Fruit fly (Drosophila melanogaster) whole organism, embryonic: ENCODE measurements around the gene CG3655.

ENCODE experiments used
- CG10209 ChIP-seq: fragments of 200-800 bp; sonication (Bioruptor generic); optimal IDR thresholded peaks from 3 replicates; lab custom pipeline; 2017; ENCODE audit warnings: missing biosample characterization, mild to moderate bottlenecking, missing genetic modification characterization, missing genetic modification reagents
- CG14441 ChIP-seq: fragments of 200-800 bp; sonication (Bioruptor generic); IDR thresholded peaks from 2 replicates; pipeline ENCODE4 v1.3.6; 2022; ENCODE audit warnings: missing biosample characterization, missing genetic modification characterization
- CG16779 ChIP-seq: fragments of 200-800 bp; sonication (Bioruptor generic); IDR thresholded peaks from 2 replicates; pipeline ENCODE4 v1.3.6; 2022; ENCODE audit warnings: missing biosample characterization, missing genetic modification characterization
- CG30403 ChIP-seq: fragments of 200-800 bp; sonication (Bioruptor generic); optimal IDR thresholded peaks from 3 replicates; lab custom pipeline; 2016; ENCODE audit warnings: missing biosample characterization, missing genetic modification characterization
- CG3065 ChIP-seq: fragments of 200-800 bp; sonication (Bioruptor generic); optimal IDR thresholded peaks from 2 replicates; lab custom pipeline; 2016; ENCODE audit warnings: missing biosample characterization, missing genetic modification characterization
- CG3407 ChIP-seq: fragments of 200-800 bp; sonication (Bioruptor generic); optimal IDR thresholded peaks from 2 replicates; lab custom pipeline; 2018; ENCODE audit warnings: missing biosample characterization, mild to moderate bottlenecking, missing genetic modification characterization
- CG6254 ChIP-seq: fragments of 200-800 bp; sonication (Bioruptor generic); optimal IDR thresholded peaks from 3 replicates; lab custom pipeline; 2017; ENCODE audit warnings: mild to moderate bottlenecking, missing biosample characterization, missing genetic modification reagents, missing genetic modification characterization
- CG8478 ChIP-seq: fragments of >200 bp; optimal IDR thresholded peaks from 2 replicates; lab custom pipeline; 2018
- Chrac-16 ChIP-seq: fragments of 200-800 bp; sonication (Bioruptor generic); optimal IDR thresholded peaks from 3 replicates; lab custom pipeline; 2016; ENCODE audit warnings: missing biosample characterization, missing genetic modification characterization
- D ChIP-seq, 2 experiments: fragments of 200-800 bp in 1 of 2; fragments of >200 bp in 1 of 2; sonication (Bioruptor generic) in 1 of 2; optimal IDR thresholded peaks; 2 replicates in 1 of 2; 3 replicates in 1 of 2; lab custom pipeline; 2017; ENCODE audit warnings: mild to moderate bottlenecking in 1 of 2, missing biosample characterization in 1 of 2, missing genetic modification characterization in 1 of 2, missing genetic modification reagents in 1 of 2
- D19B ChIP-seq: fragments of 200-800 bp; sonication (Bioruptor generic); optimal IDR thresholded peaks from 2 replicates; lab custom pipeline; 2017; ENCODE audit warnings: missing biosample characterization, mild to moderate bottlenecking, missing genetic modification characterization
- Dp ChIP-seq: fragments of 200-800 bp; sonication (Bioruptor generic); optimal IDR thresholded peaks from 2 replicates; lab custom pipeline; 2018; ENCODE audit warnings: missing biosample characterization, mild to moderate bottlenecking, missing genetic modification characterization, moderate library complexity
- Eip74EF ChIP-seq, 2 experiments: fragments of 200-800 bp in 1 of 2; fragments of >200 bp in 1 of 2; sonication (Bioruptor generic) in 1 of 2; optimal IDR thresholded peaks; 2 replicates each; lab custom pipeline; 2017 to 2019; ENCODE audit warnings: missing biosample characterization in 2 of 2, missing genetic modification characterization in 2 of 2, mild to moderate bottlenecking in 1 of 2, moderate library complexity in 1 of 2
- Ets97D ChIP-seq: fragments of 200-800 bp; sonication (Bioruptor generic); optimal IDR thresholded peaks from 3 replicates; lab custom pipeline; 2016; ENCODE audit warnings: missing biosample characterization, missing genetic modification characterization
- Med ChIP-seq: fragments of 200-800 bp; sonication (Bioruptor generic); peaks from one replicate; lab custom pipeline; 2016; ENCODE audit warnings: missing biosample characterization, missing genetic modification characterization, mild to moderate bottlenecking, inconsistent platforms, moderate library complexity
- NC2β ChIP-seq: fragments of 200-800 bp; sonication (Bioruptor generic); optimal IDR thresholded peaks from 2 replicates; lab custom pipeline; 2016; ENCODE audit warnings: missing biosample characterization, missing genetic modification characterization
- NK7.1 ChIP-seq: fragments of 200-800 bp; sonication (Bioruptor generic); optimal IDR thresholded peaks from 3 replicates; lab custom pipeline; 2016; ENCODE audit warnings: missing biosample characterization, missing genetic modification characterization
- Nf-YB ChIP-seq: fragments of 200-800 bp; sonication (Bioruptor generic); optimal IDR thresholded peaks from 3 replicates; lab custom pipeline; 2019; ENCODE audit warnings: missing biosample characterization, mild to moderate bottlenecking, missing genetic modification characterization, moderate library complexity
- Nf-YC ChIP-seq: fragments of 200-800 bp; optimal IDR thresholded peaks from 3 replicates; lab custom pipeline; 2019; ENCODE audit warnings: missing biosample characterization, mild to moderate bottlenecking, missing genetic modification characterization, moderate library complexity
- abd-A ChIP-seq: fragments of 200-800 bp; sonication (Bioruptor generic); optimal IDR thresholded peaks from 3 replicates; lab custom pipeline; 2019; ENCODE audit warnings: missing biosample characterization, mild to moderate bottlenecking, missing genetic modification characterization, moderate library complexity
- ash1 ChIP-seq: fragments of 200-800 bp; sonication (Bioruptor generic); optimal IDR thresholded peaks from 2 replicates; lab custom pipeline; 2018; ENCODE audit warnings: missing biosample characterization, mild to moderate bottlenecking, missing genetic modification characterization
- bcd ChIP-seq: fragments of 200-800 bp; sonication (Bioruptor generic); optimal IDR thresholded peaks from 2 replicates; lab custom pipeline; 2017; ENCODE audit warnings: missing biosample characterization, mild to moderate bottlenecking, missing genetic modification characterization
- caup ChIP-seq: fragments of 200-800 bp; sonication (Bioruptor generic); optimal IDR thresholded peaks from 3 replicates; lab custom pipeline; 2017; ENCODE audit warnings: missing biosample characterization, mild to moderate bottlenecking, missing genetic modification characterization, moderate library complexity; ENCODE audit not compliant: severe bottlenecking
- cg ChIP-seq: fragments of 200-800 bp; sonication (Bioruptor generic); optimal IDR thresholded peaks from 3 replicates; lab custom pipeline; 2019; ENCODE audit warnings: missing biosample characterization, mild to moderate bottlenecking, missing genetic modification characterization, moderate library complexity
- dmrt11E ChIP-seq: fragments of 200-800 bp; sonication (Bioruptor generic); optimal IDR thresholded peaks from 3 replicates; lab custom pipeline; 2018; ENCODE audit warnings: missing biosample characterization, mild to moderate bottlenecking, missing genetic modification characterization, moderate library complexity
- ems ChIP-seq: fragments of 200-800 bp; sonication (Bioruptor generic); optimal IDR thresholded peaks from 3 replicates; lab custom pipeline; 2016; ENCODE audit warnings: missing biosample characterization, missing genetic modification characterization
- gcm ChIP-seq: fragments of 200-800 bp; sonication (Bioruptor generic); optimal IDR thresholded peaks from 2 replicates; lab custom pipeline; 2019; ENCODE audit warnings: missing biosample characterization, mild to moderate bottlenecking, missing genetic modification characterization, moderate library complexity
- grn ChIP-seq: fragments of 200-800 bp; sonication (Bioruptor generic); optimal IDR thresholded peaks from 3 replicates; lab custom pipeline; 2017; ENCODE audit warnings: missing biosample characterization, missing genetic modification characterization
- gsb ChIP-seq: fragments of 200-800 bp; sonication (Bioruptor generic); IDR thresholded peaks from 2 replicates; pipeline ENCODE4 v1.3.6; 2022; ENCODE audit warnings: missing biosample characterization, missing genetic modification characterization
- jigr1 ChIP-seq: fragments of 200-800 bp; sonication (Bioruptor generic); IDR thresholded peaks from 3 replicates; pipeline ENCODE4 v1.3.6; 2022; ENCODE audit warnings: missing biosample characterization, missing genetic modification characterization
- kah ChIP-seq: fragments of 200-800 bp; sonication (Bioruptor generic); optimal IDR thresholded peaks from 2 replicates; lab custom pipeline; 2018; ENCODE audit warnings: missing biosample characterization, mild to moderate bottlenecking, missing genetic modification characterization
- pan ChIP-seq, 4 experiments: fragments of >200 bp in 3 of 4; fragments of 200-800 bp in 1 of 4; sonication (Bioruptor generic) in 1 of 4; optimal IDR thresholded peaks in 3 of 4; IDR thresholded peaks in 1 of 4; 2 replicates each; pipeline versions ENCODE4 v1.3.6 to Lab custom; 2017 to 2022; ENCODE audit warnings: missing biosample characterization in 2 of 4, missing genetic modification characterization in 2 of 4, mixed read lengths in 1 of 4
- psq ChIP-seq: fragments of 200-800 bp; sonication (Bioruptor generic); optimal IDR thresholded peaks from 2 replicates; lab custom pipeline; 2017; ENCODE audit warnings: missing biosample characterization, missing genetic modification characterization
- seq ChIP-seq: fragments of 200-800 bp; sonication (Bioruptor generic); IDR thresholded peaks from 2 replicates; pipeline ENCODE4 v1.3.6; 2022; ENCODE audit warnings: missing biosample characterization, missing genetic modification characterization
- sr ChIP-seq: fragments of 200-800 bp; sonication (Bioruptor generic); IDR thresholded peaks from 3 replicates; pipeline ENCODE4 v1.3.6; 2022; ENCODE audit warnings: missing biosample characterization, missing genetic modification characterization
- stwl ChIP-seq: fragments of 200-800 bp; sonication (Bioruptor generic); optimal IDR thresholded peaks from 3 replicates; lab custom pipeline; 2018; ENCODE audit warnings: missing biosample characterization, mild to moderate bottlenecking, missing genetic modification characterization, moderate library complexity

CG3655 gene

dm6 chrX:1170117-1170878, 35.6 kb upstream of the CG3655 start, which contains the start of gene CG11378 (continued):
- TF ChIP-seq Chrac-16 (GFP tag; lab: Kevin White, UChicago) (no peak), dmrt11E (no peak), Med (GFP tag; lab: Kevin White, UChicago) (no peak), bcd (no peak), kah (GFP tag; lab: Kevin White, UChicago) (no peak), Eip74EF (GFP tag; optimal IDR thresholded peaks at IDR 0.05; lab: Kevin White, UChicago) (no peak), caup (GFP tag; lab: Kevin White, UChicago) (no peak), NC2β (GFP tag; lab: Kevin White, UChicago) (no peak), D19B (peak; percentile 85), CG8478 (lab: Kevin White, UChicago) (no peak), cg (GFP tag; lab: Kevin White, UChicago) (no peak), D (optimal IDR thresholded peaks at IDR 0.05; lab: Kevin White, UChicago) (no peak), D (GFP tag; optimal IDR thresholded peaks at IDR 0.05; lab: Kevin White, UChicago) (no peak), pan (optimal IDR thresholded peaks at IDR 0.05; lab: Kevin White, UChicago) (no peak), pan (GFP tag; optimal IDR thresholded peaks at IDR 0.05 in 1 of 2, IDR thresholded peaks at IDR 0.05 in 1 of 2) (no peak), sr (no peak), ash1 (GFP tag; lab: Kevin White, UChicago) (no peak), abd-A (no peak), seq (no peak), psq (GFP tag; lab: Kevin White, UChicago) (no peak), CG10209 (GFP tag; lab: Kevin White, UChicago) (no peak), Ets97D (GFP tag; lab: Kevin White, UChicago) (no peak)

- TF ChIP-seq Nf-YC (tag; lab: Kevin White, UChicago) (peak; percentile 65), CG3065 (GFP tag; lab: Kevin White, UChicago) (no peak), Dp (GFP tag; lab: Kevin White, UChicago) (no peak), CG16779 (no peak), grn (GFP tag; lab: Kevin White, UChicago) (no peak), NK7.1 (GFP tag; lab: Kevin White, UChicago) (no peak), Nf-YB (GFP tag; lab: Kevin White, UChicago) (peak; percentile 84), CG3407 (GFP tag; lab: Kevin White, UChicago) (no peak), CG6254 (GFP tag; lab: Kevin White, UChicago) (no peak), gcm (GFP tag; lab: Kevin White, UChicago) (no peak)
Measured at dm6 chrX:1161913-1162439, 27.3 kb upstream of the CG3655 start, which contains the start of gene eIF4E7. TSS of gene eIF4E7 (minus strand) at chrX:1162389.

dm6 chrX:1145344-1145743, 10.6 kb upstream of the CG3655 start, which contains the start of gene CG14628:
TSS of gene CG14628 (plus strand) at chrX:1145644.
- TF ChIP-seq gsb (GFP tag; lab: Robert Waterston, UW): no peak
- TF ChIP-seq CG30403 (GFP tag; lab: Kevin White, UChicago): no peak
- no peak for TF ChIP-seq ems (GFP tag; lab: Kevin White, UChicago)
- TF ChIP-seq stwl: peak; percentile 8
- no peak for TF ChIP-seq jigr1 (GFP tag; lab: Robert Waterston, UW)
- no peak for TF ChIP-seq CG14441 (GFP tag; lab: Robert Waterston, UW)
